Fruit fly (Drosophila melanogaster): ENCODE results near the gene orb.
A peak's percentile ranks its signal among the peaks of the same experiment; 100 is the strongest.

orb gene

DNA sequence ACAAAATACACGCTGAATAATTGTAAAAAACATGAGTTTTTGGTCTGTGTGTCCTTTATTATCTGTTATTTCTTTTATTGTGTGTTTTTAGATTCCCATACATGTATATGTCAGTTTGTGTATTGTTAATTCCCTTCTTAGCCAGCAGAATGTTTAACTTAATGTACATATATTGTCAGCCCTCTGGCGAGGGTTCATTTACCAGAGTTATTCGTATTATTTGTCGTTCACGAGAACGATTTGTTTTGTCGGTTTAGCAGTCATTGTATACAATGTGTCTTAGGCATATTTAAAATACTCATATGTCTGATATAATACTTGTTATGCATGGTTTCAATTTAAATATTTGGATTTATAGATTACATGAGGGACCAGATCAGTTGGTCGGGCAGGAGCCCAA lies 20.1 kb downstream of the orb start:
- no peak for TF ChIP-seq rn (GFP tag; IDR thresholded peaks at IDR 0.05)
- TF ChIP-seq CG17806 (tag; optimal IDR thresholded peaks at IDR 0.05) = no peak
- TF ChIP-seq fd96Ca (GFP tag; IDR thresholded peaks at IDR 0.05) = no peak
- TF ChIP-seq CG34367 (tag; optimal IDR thresholded peaks at IDR 0.05) = no peak
- no peak for TF ChIP-seq Ets98B (GFP tag; IDR thresholded peaks at IDR 0.05)
- TF ChIP-seq CG8301 (tag; optimal IDR thresholded peaks at IDR 0.05) = no peak
- TF ChIP-seq Snoo (tag; optimal IDR thresholded peaks at IDR 0.05) = no peak
- TF ChIP-seq gl (tag; optimal IDR thresholded peaks at IDR 0.05) = no peak
- TF ChIP-seq CG13204 (GFP tag; optimal IDR thresholded peaks at IDR 0.05) = no peak
- TF ChIP-seq CG10348 (GFP tag; IDR thresholded peaks at IDR 0.05) = no peak
- TF ChIP-seq CG9948 (tag; optimal IDR thresholded peaks at IDR 0.05) = no peak
- TF ChIP-seq CG8159 (tag; optimal IDR thresholded peaks at IDR 0.05) = no peak
- TF ChIP-seq CG32121 (GFP tag; IDR thresholded peaks at IDR 0.05) = no peak
- no peak for TF ChIP-seq CG14655 (GFP tag; optimal IDR thresholded peaks at IDR 0.05)
- TF ChIP-seq CG15710 (tag; optimal IDR thresholded peaks at IDR 0.05) = no peak
- TF ChIP-seq Pif1A (GFP tag; optimal IDR thresholded peaks at IDR 0.05) = no peak
- no peak for TF ChIP-seq Pif1B (GFP tag; optimal IDR thresholded peaks at IDR 0.05)

DNA sequence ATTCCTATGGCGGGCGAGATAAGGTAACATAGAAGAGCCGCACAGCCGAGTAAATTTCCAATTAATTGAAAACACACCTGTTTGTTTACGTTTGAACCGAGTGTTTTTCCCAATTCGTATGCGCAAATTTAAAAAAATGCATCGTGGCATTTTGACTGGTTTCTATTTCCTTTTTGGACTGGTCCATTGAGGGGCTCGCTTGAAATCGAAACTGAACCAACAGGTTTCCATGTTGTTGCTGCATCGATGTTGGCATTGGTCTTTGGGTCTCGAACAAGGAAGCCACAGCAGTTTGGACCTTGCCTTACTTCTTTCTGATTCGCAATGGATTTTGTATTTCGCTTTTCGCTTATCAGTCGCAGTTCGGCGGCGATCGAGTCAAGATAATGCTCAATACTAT lies 22.1 kb downstream of the orb start:
- no peak for TF ChIP-seq CG17806 (tag; optimal IDR thresholded peaks at IDR 0.05)
- TF ChIP-seq CG15710 (tag; optimal IDR thresholded peaks at IDR 0.05) = no peak
- TF ChIP-seq CG4496 (GFP tag; IDR thresholded peaks at IDR 0.05) = no peak
- TF ChIP-seq fd96Ca (GFP tag; IDR thresholded peaks at IDR 0.05) = no peak
- TF ChIP-seq CG12605 (GFP tag; IDR thresholded peaks at IDR 0.05) = no peak
- TF ChIP-seq Ets98B (GFP tag; IDR thresholded peaks at IDR 0.05) = no peak
- TF ChIP-seq CG9948 (tag; optimal IDR thresholded peaks at IDR 0.05) = no peak
- TF ChIP-seq Pif1A (GFP tag; optimal IDR thresholded peaks at IDR 0.05) = no peak

DNA sequence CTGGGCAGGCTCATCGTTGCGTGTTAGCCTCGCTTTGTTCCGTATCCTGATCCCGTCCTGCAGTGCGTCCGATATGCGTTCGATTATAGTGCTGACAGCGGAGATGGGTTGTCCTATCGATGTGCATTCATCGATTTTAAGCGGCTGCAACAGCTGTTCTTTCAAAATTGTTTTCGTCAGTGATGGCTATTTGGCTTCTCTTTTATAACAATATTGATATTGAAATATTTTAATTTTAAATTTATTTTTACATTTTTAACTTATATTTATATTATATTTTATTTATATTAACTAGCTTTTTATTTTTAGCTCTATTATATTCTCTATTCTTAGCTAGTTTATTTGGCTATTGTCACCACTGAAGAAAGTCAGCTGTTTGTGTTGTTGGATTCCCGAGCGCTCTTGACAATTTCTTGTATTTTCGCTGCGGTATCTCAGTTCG lies 22.6 kb downstream of the orb start, which contains the start of the genes wda and Pex11c:
wda (minus strand) TSS at position 102 of the 442 bp plus-strand sequence.
Pex11c (plus strand) TSS at position 380 of the 442 bp plus-strand sequence.
- TF ChIP-seq CG12605 (GFP tag; IDR thresholded peaks at IDR 0.05) = no peak
- TF ChIP-seq rn (GFP tag; IDR thresholded peaks at IDR 0.05) = peak; percentile 50; the same call in 1 of the 2 replicates
- TF ChIP-seq D1 (tag; optimal IDR thresholded peaks at IDR 0.05) = peak; percentile 41
- peak; percentile 77 for TF ChIP-seq Snoo (tag; optimal IDR thresholded peaks at IDR 0.05)
- no peak for TF ChIP-seq CG10348 (GFP tag; IDR thresholded peaks at IDR 0.05)
- no peak for TF ChIP-seq gl (tag; optimal IDR thresholded peaks at IDR 0.05)
- peak; percentile 63 for TF ChIP-seq CG17806 (tag; optimal IDR thresholded peaks at IDR 0.05)
- TF ChIP-seq CG14655 (GFP tag; optimal IDR thresholded peaks at IDR 0.05) = peak; percentile 79
- TF ChIP-seq CG15710 (tag; optimal IDR thresholded peaks at IDR 0.05) = peak; percentile 86
- TF ChIP-seq CG8159 (tag; optimal IDR thresholded peaks at IDR 0.05) = peak; percentile 77
- peak; percentile 78 for TF ChIP-seq Ets98B (GFP tag; IDR thresholded peaks at IDR 0.05)
- peak; percentile 32 for TF ChIP-seq CG8301 (tag; optimal IDR thresholded peaks at IDR 0.05)
- TF ChIP-seq Pif1B (GFP tag; optimal IDR thresholded peaks at IDR 0.05) = peak; percentile 59
- no peak for TF ChIP-seq CG13204 (GFP tag; optimal IDR thresholded peaks at IDR 0.05)
- peak; percentile 59 for TF ChIP-seq CG9948 (tag; optimal IDR thresholded peaks at IDR 0.05)
- TF ChIP-seq CG4496 (GFP tag; IDR thresholded peaks at IDR 0.05) = peak; percentile 55; the same call in 1 of the 3 replicates
- no peak for TF ChIP-seq Pif1A (GFP tag; optimal IDR thresholded peaks at IDR 0.05)
- no peak for TF ChIP-seq fd96Ca (GFP tag; IDR thresholded peaks at IDR 0.05)
- TF ChIP-seq CG32121 (GFP tag; IDR thresholded peaks at IDR 0.05) = peak; percentile 79
- TF ChIP-seq CG34367 (tag; optimal IDR thresholded peaks at IDR 0.05) = peak; percentile 69
- TF ChIP-seq EcR (GFP tag; optimal IDR thresholded peaks at IDR 0.05) = no peak

DNA sequence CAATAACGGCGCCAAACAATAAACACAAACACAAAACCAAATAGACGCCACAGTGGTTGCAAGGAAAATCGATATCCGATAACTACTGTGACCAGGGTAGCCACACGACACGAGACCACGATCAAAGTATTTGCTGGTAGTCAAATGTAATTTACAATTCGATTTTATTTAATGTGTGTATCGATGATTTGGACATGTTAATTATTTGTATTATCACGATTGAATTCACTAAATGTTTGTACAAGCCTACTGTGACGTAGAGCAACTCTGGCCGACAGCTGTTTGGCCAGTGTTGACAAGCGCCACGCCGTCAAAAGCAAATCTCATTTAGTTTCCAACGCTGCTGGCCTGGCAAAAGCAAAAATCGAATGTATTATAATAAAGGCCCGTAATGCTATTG lies 29.4 kb downstream of the orb start, which contains the start of the genes Rad60 and EloA:
Rad60 (minus strand) TSS at position 222 of the 400 bp plus-strand sequence.
EloA (plus strand) TSS at position 308 of the 400 bp plus-strand sequence.
- TF ChIP-seq D1 (tag; optimal IDR thresholded peaks at IDR 0.05) = no peak
- TF ChIP-seq EcR (GFP tag; optimal IDR thresholded peaks at IDR 0.05) = no peak
- TF ChIP-seq CG12605 (GFP tag; IDR thresholded peaks at IDR 0.05) = no peak
- TF ChIP-seq CG14655 (GFP tag; optimal IDR thresholded peaks at IDR 0.05) = no peak
- TF ChIP-seq CG8159 (tag; optimal IDR thresholded peaks at IDR 0.05) = peak; percentile 58
- TF ChIP-seq CG10348 (GFP tag; IDR thresholded peaks at IDR 0.05) = no peak
- TF ChIP-seq gl (tag; optimal IDR thresholded peaks at IDR 0.05) = peak; percentile 33
- peak; percentile 81 for TF ChIP-seq CG4496 (GFP tag; IDR thresholded peaks at IDR 0.05)
- no peak for TF ChIP-seq Pif1A (GFP tag; optimal IDR thresholded peaks at IDR 0.05)
- TF ChIP-seq CG34367 (tag; optimal IDR thresholded peaks at IDR 0.05) = peak; percentile 41
- TF ChIP-seq CG9948 (tag; optimal IDR thresholded peaks at IDR 0.05) = peak; percentile 26
- TF ChIP-seq fd96Ca (GFP tag; IDR thresholded peaks at IDR 0.05) = peak; percentile 79
- peak; percentile 70 for TF ChIP-seq Ets98B (GFP tag; IDR thresholded peaks at IDR 0.05)
- TF ChIP-seq rn (GFP tag; IDR thresholded peaks at IDR 0.05) = 0 out of 2 replicates have a peak, but pooled peaks have one; percentile 24
- peak; percentile 48 for TF ChIP-seq CG17806 (tag; optimal IDR thresholded peaks at IDR 0.05)
- peak; percentile 59 for TF ChIP-seq Snoo (tag; optimal IDR thresholded peaks at IDR 0.05)
- TF ChIP-seq CG13204 (GFP tag; optimal IDR thresholded peaks at IDR 0.05) = no peak
- peak; percentile 60 for TF ChIP-seq CG15710 (tag; optimal IDR thresholded peaks at IDR 0.05)
- 0 out of 2 replicates have a peak, but pooled peaks have one; percentile 12 for TF ChIP-seq CG32121 (GFP tag; IDR thresholded peaks at IDR 0.05)
- TF ChIP-seq CG8301 (tag; optimal IDR thresholded peaks at IDR 0.05) = peak; percentile 48
- peak; percentile 65 for TF ChIP-seq Pif1B (GFP tag; optimal IDR thresholded peaks at IDR 0.05)

DNA sequence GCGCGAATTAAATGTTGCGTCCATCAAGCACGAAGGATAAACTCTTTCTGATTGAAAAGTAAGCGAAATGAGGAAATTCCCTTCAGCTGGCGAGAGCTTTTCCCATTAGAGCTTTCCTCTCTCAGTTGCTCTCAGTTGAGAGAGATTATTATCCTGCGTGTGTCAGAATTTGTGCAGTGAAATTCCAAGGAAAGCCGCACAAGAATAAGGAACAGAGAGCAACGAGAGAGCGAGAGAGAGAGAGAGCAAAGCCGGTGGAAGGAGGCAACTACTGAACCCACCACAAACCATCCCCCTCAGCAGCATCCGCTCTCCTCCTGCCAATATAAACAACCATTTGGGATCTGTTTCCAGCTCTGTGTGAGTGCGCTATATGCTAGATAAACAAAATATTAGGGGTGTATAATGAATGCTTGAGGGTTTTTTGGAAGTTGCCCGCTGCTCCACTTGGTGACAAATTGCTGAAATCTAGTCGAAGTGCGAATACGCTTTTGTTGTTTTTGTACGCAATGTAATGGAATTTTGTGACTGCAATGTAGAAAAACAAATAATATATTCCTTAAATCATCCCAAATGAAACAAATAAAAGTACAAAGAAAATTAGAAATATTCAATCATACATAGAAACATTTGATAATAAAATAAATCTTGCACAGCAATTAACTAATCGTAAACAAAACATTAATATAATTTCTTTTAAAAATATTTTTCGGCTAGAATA lies 31.6 kb downstream of the orb start, which contains the start of gene CG4467:
CG4467 (minus strand) TSS at position 51 of the 721 bp plus-strand sequence.
- TF ChIP-seq fd96Ca (GFP tag; IDR thresholded peaks at IDR 0.05) (no peak), Ets98B (GFP tag; IDR thresholded peaks at IDR 0.05) (peak; percentile 21; the same call in 1 of the 2 replicates)
